Fruit fly (Drosophila melanogaster) whole organism, embryonic: ENCODE data around the gene CCT7.

Experiments
- Asciz ChIP-seq: fragments of 200-800 bp; sonication (Bioruptor generic); optimal IDR thresholded peaks from 2 replicates; lab custom pipeline; 2017; ENCODE audit warnings: missing biosample characterization, mild to moderate bottlenecking, missing genetic modification characterization, missing genetic modification reagents
- Atf-2 ChIP-seq: fragments of 200-800 bp; sonication (Bioruptor generic); optimal IDR thresholded peaks from 2 replicates; lab custom pipeline; 2016; ENCODE audit warnings: missing biosample characterization, missing genetic modification characterization
- Awh ChIP-seq: fragments of 200-800 bp; sonication (Bioruptor generic); IDR thresholded peaks from 2 replicates; pipeline ENCODE4, ENCODE4 v1.3.6; 2022; ENCODE audit warnings: missing biosample characterization, missing genetic modification characterization
- Bteb2 ChIP-seq: fragments of 200-800 bp; sonication (Bioruptor generic); optimal IDR thresholded peaks from 2 replicates; lab custom pipeline; 2016; ENCODE audit warnings: missing biosample characterization, missing genetic modification characterization
- CG10959 ChIP-seq: fragments of 200-800 bp; sonication (Bioruptor generic); IDR thresholded peaks from 2 replicates; pipeline ENCODE4 v1.3.6; 2022; ENCODE audit warnings: missing biosample characterization, missing genetic modification characterization
- CG11398 ChIP-seq: fragments of 200-800 bp; sonication (Bioruptor generic); optimal IDR thresholded peaks from 2 replicates; lab custom pipeline; 2016; ENCODE audit warnings: missing biosample characterization, missing genetic modification characterization
- CG12104 ChIP-seq: fragments of 200-800 bp; sonication (Bioruptor generic); optimal IDR thresholded peaks from 3 replicates; lab custom pipeline; 2016; ENCODE audit warnings: missing biosample characterization, missing genetic modification characterization
- CG12769 ChIP-seq: fragments of 200-800 bp; sonication (Bioruptor generic); optimal IDR thresholded peaks from 2 replicates; lab custom pipeline; 2019; ENCODE audit warnings: missing biosample characterization, mild to moderate bottlenecking, missing genetic modification characterization, moderate library complexity
- CG13287 ChIP-seq: fragments of 200-800 bp; sonication (Bioruptor generic); IDR thresholded peaks from 2 replicates; pipeline ENCODE4 v1.3.6; 2022; ENCODE audit warnings: missing biosample characterization, missing genetic modification characterization; ENCODE audit not compliant: partially characterized antibody
- CG1603 ChIP-seq: fragments of 200-800 bp; sonication (Bioruptor generic); optimal IDR thresholded peaks from 2 replicates; lab custom pipeline; 2019; ENCODE audit warnings: missing biosample characterization, mild to moderate bottlenecking, missing genetic modification characterization, moderate library complexity
- CG2129 ChIP-seq: fragments of 200-800 bp; sonication (Bioruptor generic); IDR thresholded peaks from 2 replicates; pipeline ENCODE4 v1.3.6; 2022; ENCODE audit warnings: missing biosample characterization, missing genetic modification characterization; ENCODE audit not compliant: partially characterized antibody
- CG2889 ChIP-seq: fragments of 200-800 bp; sonication (Bioruptor generic); IDR thresholded peaks from 3 replicates; pipeline ENCODE4 v1.3.6; 2022; ENCODE audit warnings: missing biosample characterization, missing genetic modification characterization
- CG30020 ChIP-seq: fragments of 200-800 bp; optimal IDR thresholded peaks from 2 replicates; lab custom pipeline; 2019; ENCODE audit warnings: missing biosample characterization, mild to moderate bottlenecking, missing genetic modification characterization, moderate library complexity
- CG3163 ChIP-seq: fragments of 200-800 bp; sonication (Bioruptor generic); optimal IDR thresholded peaks from 3 replicates; lab custom pipeline; 2016; ENCODE audit warnings: missing biosample characterization, missing genetic modification characterization
- CG6175 ChIP-seq: fragments of 200-800 bp; sonication (Bioruptor generic); IDR thresholded peaks from 3 replicates; pipeline ENCODE4 v1.3.6; 2022; ENCODE audit warnings: missing biosample characterization, missing genetic modification characterization
- CG7839 ChIP-seq: fragments of 200-800 bp; sonication (Bioruptor generic); optimal IDR thresholded peaks from 3 replicates; lab custom pipeline; 2018; ENCODE audit warnings: missing biosample characterization, mild to moderate bottlenecking, missing genetic modification characterization, moderate library complexity
- CG8765 ChIP-seq: fragments of 200-800 bp; sonication (Bioruptor generic); IDR thresholded peaks from 2 replicates; pipeline ENCODE4 v1.3.6; 2022; ENCODE audit warnings: missing biosample characterization, missing genetic modification characterization
- CG9215 ChIP-seq: fragments of 200-800 bp; sonication (Bioruptor generic); IDR thresholded peaks from 2 replicates; pipeline ENCODE4 v1.3.6; 2022; ENCODE audit warnings: missing biosample characterization, missing genetic modification characterization
- CG9876 ChIP-seq: fragments of 200-800 bp; sonication (Bioruptor generic); optimal IDR thresholded peaks from 2 replicates; lab custom pipeline; 2016; ENCODE audit warnings: missing biosample characterization, missing genetic modification characterization
- CHES-1-like ChIP-seq: fragments of 200-800 bp; sonication (Bioruptor generic); optimal IDR thresholded peaks from 2 replicates; lab custom pipeline; 2016; ENCODE audit warnings: missing biosample characterization, missing genetic modification characterization
- D19B ChIP-seq: fragments of 200-800 bp; sonication (Bioruptor generic); optimal IDR thresholded peaks from 2 replicates; lab custom pipeline; 2017; ENCODE audit warnings: missing biosample characterization, mild to moderate bottlenecking, missing genetic modification characterization
- Dip2 ChIP-seq: fragments of 200-800 bp; sonication (Bioruptor generic); IDR thresholded peaks from 2 replicates; pipeline ENCODE4 v1.3.6; 2022; ENCODE audit warnings: missing biosample characterization, missing genetic modification characterization
- Doc2 ChIP-seq: fragments of 200-800 bp; sonication (Bioruptor generic); IDR thresholded peaks from 2 replicates; pipeline ENCODE4 v1.3.6; 2022; ENCODE audit warnings: missing biosample characterization, missing genetic modification characterization
- Dref ChIP-seq: fragments of 200-800 bp; sonication (Bioruptor generic); IDR thresholded peaks from 2 replicates; pipeline ENCODE4 v1.3.6; 2022; ENCODE audit warnings: missing biosample characterization, missing genetic modification characterization
- E2f2 ChIP-seq: fragments of 200-800 bp; sonication (Bioruptor generic); IDR thresholded peaks from 2 replicates; pipeline ENCODE4 v1.3.6; 2022; ENCODE audit warnings: missing biosample characterization, missing genetic modification characterization
- ERR ChIP-seq: fragments of 200-800 bp; sonication (Bioruptor generic); optimal IDR thresholded peaks from 2 replicates; lab custom pipeline; 2016; ENCODE audit warnings: missing biosample characterization, missing genetic modification characterization
- Hey ChIP-seq: fragments of 200-800 bp; sonication (Bioruptor generic); optimal IDR thresholded peaks from 3 replicates; lab custom pipeline; 2018; ENCODE audit warnings: missing biosample characterization, mild to moderate bottlenecking, missing genetic modification characterization
- Hmr ChIP-seq: fragments of 200-800 bp; sonication (Bioruptor generic); optimal IDR thresholded peaks from 3 replicates; lab custom pipeline; 2017; ENCODE audit warnings: mild to moderate bottlenecking, missing biosample characterization, missing genetic modification reagents, missing genetic modification characterization
- MBD-R2 ChIP-seq: fragments of 200-800 bp; sonication (Bioruptor generic); IDR thresholded peaks from 2 replicates; pipeline ENCODE4 v1.3.6; 2022; ENCODE audit warnings: missing biosample characterization, missing genetic modification characterization
- MESR4 ChIP-seq: fragments of 200-800 bp; sonication (Bioruptor generic); optimal IDR thresholded peaks from 2 replicates; lab custom pipeline; 2018; ENCODE audit warnings: missing biosample characterization, mild to moderate bottlenecking, missing genetic modification characterization, moderate library complexity
- NK7.1 ChIP-seq: fragments of 200-800 bp; sonication (Bioruptor generic); optimal IDR thresholded peaks from 3 replicates; lab custom pipeline; 2016; ENCODE audit warnings: missing biosample characterization, missing genetic modification characterization
- NfI ChIP-seq: fragments of 200-800 bp; sonication (Bioruptor generic); optimal IDR thresholded peaks from 3 replicates; lab custom pipeline; 2018; ENCODE audit warnings: missing biosample characterization, mild to moderate bottlenecking, missing genetic modification characterization, moderate library complexity
- Rfx ChIP-seq: fragments of 200-800 bp; sonication (Bioruptor generic); IDR thresholded peaks from 2 replicates; pipeline ENCODE4 v1.3.6; 2022; ENCODE audit warnings: missing biosample characterization, missing genetic modification characterization
- Stat92E ChIP-seq, 3 experiments: fragments of >200 bp in 2 of 3; fragments of 200-800 bp in 1 of 3; sonication (Bioruptor generic) in 1 of 3; optimal IDR thresholded peaks; 2 replicates each; lab custom pipeline; 2017 to 2019; ENCODE audit warnings: missing biosample characterization in 3 of 3, missing genetic modification characterization in 3 of 3, mild to moderate bottlenecking in 1 of 3, moderate library complexity in 1 of 3
- ato ChIP-seq: fragments of 200-800 bp; sonication (Bioruptor generic); IDR thresholded peaks from 2 replicates; pipeline ENCODE4 v1.3.6; 2022; ENCODE audit warnings: missing biosample characterization, missing genetic modification characterization; ENCODE audit not compliant: partially characterized antibody
- fd3F ChIP-seq: fragments of 200-800 bp; sonication (Bioruptor generic); optimal IDR thresholded peaks from 2 replicates; lab custom pipeline; 2018; ENCODE audit warnings: missing biosample characterization, mild to moderate bottlenecking, missing genetic modification characterization, moderate library complexity
- gfzf ChIP-seq: fragments of 200-800 bp; sonication (Bioruptor generic); optimal IDR thresholded peaks from 2 replicates; lab custom pipeline; 2016; ENCODE audit warnings: missing biosample characterization, mild to moderate bottlenecking, missing genetic modification characterization, moderate library complexity
- hbn ChIP-seq: fragments of 200-800 bp; sonication (Bioruptor generic); IDR thresholded peaks from 2 replicates; pipeline ENCODE4 v1.3.6; 2022; ENCODE audit warnings: missing biosample characterization, missing genetic modification characterization; ENCODE audit not compliant: partially characterized antibody
- kah ChIP-seq: fragments of 200-800 bp; sonication (Bioruptor generic); optimal IDR thresholded peaks from 2 replicates; lab custom pipeline; 2018; ENCODE audit warnings: missing biosample characterization, mild to moderate bottlenecking, missing genetic modification characterization
- luna ChIP-seq: fragments of 200-800 bp; sonication (Bioruptor generic); optimal IDR thresholded peaks from 2 replicates; lab custom pipeline; 2016; ENCODE audit warnings: missing biosample characterization, missing genetic modification characterization
- maf-S ChIP-seq: fragments of 200-800 bp; sonication (Bioruptor generic); optimal IDR thresholded peaks from 2 replicates; lab custom pipeline; 2016; ENCODE audit warnings: missing biosample characterization, missing genetic modification characterization
- pzg ChIP-seq: fragments of 200-800 bp; sonication (Bioruptor generic); optimal IDR thresholded peaks from 3 replicates; lab custom pipeline; 2018; ENCODE audit warnings: missing biosample characterization, mild to moderate bottlenecking, missing genetic modification characterization, moderate library complexity
- row ChIP-seq: fragments of 200-800 bp; sonication (Bioruptor generic); IDR thresholded peaks from 3 replicates; pipeline ENCODE4 v1.3.6; 2022; ENCODE audit warnings: missing biosample characterization, missing genetic modification characterization
- sc ChIP-seq, 3 experiments: fragments of >200 bp in 2 of 3; fragments of 200-800 bp in 1 of 3; sonication (Bioruptor generic) in 1 of 3; optimal IDR thresholded peaks; 2 replicates in 2 of 3; 3 replicates in 1 of 3; lab custom pipeline; 2017; ENCODE audit warnings: mild to moderate bottlenecking in 1 of 3, missing biosample characterization in 1 of 3, missing genetic modification characterization in 1 of 3, missing genetic modification reagents in 1 of 3
- scrt ChIP-seq: fragments of 200-800 bp; sonication (Bioruptor generic); optimal IDR thresholded peaks from 2 replicates; lab custom pipeline; 2018; ENCODE audit warnings: missing biosample characterization, mild to moderate bottlenecking, missing genetic modification characterization, moderate library complexity
- sisA ChIP-seq: fragments of 200-800 bp; sonication (Bioruptor generic); IDR thresholded peaks from 2 replicates; pipeline ENCODE4 v1.3.6; 2022; ENCODE audit warnings: missing biosample characterization, missing genetic modification characterization
- so ChIP-seq: fragments of 200-800 bp; sonication (Bioruptor generic); IDR thresholded peaks from 3 replicates; pipeline ENCODE4 v1.3.6; 2022; ENCODE audit warnings: missing biosample characterization, missing genetic modification characterization
- tin ChIP-seq: fragments of 200-800 bp; sonication (Bioruptor generic); optimal IDR thresholded peaks from 3 replicates; lab custom pipeline; 2016; ENCODE audit warnings: missing biosample characterization, missing genetic modification characterization
- vfl ChIP-seq: fragments of 200-800 bp; sonication (Bioruptor generic); optimal IDR thresholded peaks from 2 replicates; lab custom pipeline; 2016; ENCODE audit warnings: missing biosample characterization, missing genetic modification characterization
- yki ChIP-seq: fragments of >200 bp; optimal IDR thresholded peaks from 3 replicates; lab custom pipeline; 2018

The CCT7 gene

DNA sequence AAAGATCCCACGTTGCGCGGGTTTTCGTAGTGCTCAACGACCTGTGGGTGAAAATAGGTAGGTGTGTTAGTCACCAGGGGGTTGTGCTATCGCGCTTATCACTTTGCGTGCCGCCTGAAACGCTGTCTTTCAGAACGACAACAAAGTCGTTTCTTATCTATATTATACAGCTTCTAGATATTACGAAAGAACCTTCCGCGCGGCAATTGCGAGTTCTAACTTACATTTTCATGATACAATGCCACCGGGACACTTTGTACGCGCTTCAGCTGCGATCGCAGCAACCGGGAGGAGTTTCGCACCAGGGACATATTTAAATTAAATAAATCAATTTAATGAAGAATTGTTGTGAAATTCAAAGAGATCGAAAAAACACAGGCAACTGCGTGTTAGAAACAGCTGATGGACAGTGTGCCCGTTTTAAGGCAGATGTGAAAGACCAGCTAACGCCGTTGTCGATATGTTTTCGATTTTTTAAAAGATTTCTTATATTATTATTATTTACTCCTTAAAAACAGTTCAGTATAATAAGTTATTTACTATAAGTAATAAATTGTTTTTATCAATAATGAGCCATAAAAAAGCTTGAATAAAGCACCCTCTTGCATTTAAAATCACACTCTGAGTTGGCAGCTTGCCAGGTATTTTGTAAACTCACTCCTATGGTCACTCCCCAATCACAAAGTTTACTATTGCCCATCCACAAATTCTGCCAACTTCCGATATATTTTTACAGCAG is 22.6 kb downstream of the CCT7 start, which contains the start of the genes IscU and CG8379 (continued):
- TF ChIP-seq maf-S (GFP tag; lab: Kevin White, UChicago) (no peak), E2f2 (GFP tag; lab: Robert Waterston, UW) (peak; percentile 32; the same call in 1 of the 2 replicates), Awh (GFP tag; lab: Robert Waterston, UW) (no peak), CG9215 (no peak), MESR4 (GFP tag; lab: Kevin White, UChicago) (peak; percentile 71), CG2889 (GFP tag; lab: Robert Waterston, UW) (no peak), CG30020 (tag; lab: Kevin White, UChicago) (peak; percentile 61), D19B (no peak), scrt (GFP tag; lab: Kevin White, UChicago) (no peak), CG12769 (tag; lab: Kevin White, UChicago) (no peak), vfl (GFP tag; lab: Kevin White, UChicago) (no peak), Dip2 (no peak), Bteb2 (GFP tag; lab: Kevin White, UChicago) (no peak), CG1603 (tag; lab: Kevin White, UChicago) (no peak), CG6175 (GFP tag; lab: Robert Waterston, UW) (no peak), Atf-2 (GFP tag; lab: Kevin White, UChicago) (no peak), ERR (GFP tag; lab: Kevin White, UChicago) (no peak), kah (GFP tag; lab: Kevin White, UChicago) (no peak), yki (lab: Kevin White, UChicago) (no peak), CG12104 (GFP tag; lab: Kevin White, UChicago) (no peak), sc (optimal IDR thresholded peaks at IDR 0.05; lab: Kevin White, UChicago) (no peak), sc (GFP tag; optimal IDR thresholded peaks at IDR 0.05; lab: Kevin White, UChicago) (no peak), row (GFP tag; lab: Robert Waterston, UW) (peak; percentile 75), CG8765 (no peak), Doc2 (GFP tag; lab: Robert Waterston, UW) (no peak), Rfx (no peak), Hey (tag; lab: Kevin White, UChicago) (no peak), CG11398 (no peak), Stat92E (GFP tag; optimal IDR thresholded peaks at IDR 0.05; lab: Kevin White, UChicago) (peak in 1 of 3 experiments; percentile 10), MBD-R2 (GFP tag; lab: Robert Waterston, UW) (peak; percentile 77), NfI (GFP tag; lab: Kevin White, UChicago) (no peak), Asciz (GFP tag; lab: Kevin White, UChicago) (no peak), pzg (GFP tag; lab: Kevin White, UChicago) (peak; percentile 68), ato (GFP tag; lab: Robert Waterston, UW) (peak; percentile 15; the same call in 1 of the 2 replicates), CG13287 (GFP tag; lab: Robert Waterston, UW) (peak; percentile 82), CG2129 (peak; percentile 34; the same call in 1 of the 2 replicates), NK7.1 (GFP tag; lab: Kevin White, UChicago) (no peak), CG9876 (GFP tag; lab: Kevin White, UChicago) (no peak), CG3163 (GFP tag; lab: Kevin White, UChicago) (no peak), gfzf (GFP tag; lab: Kevin White, UChicago) (peak; percentile 73), so (no peak), sisA (no peak), CG10959 (GFP tag; lab: Robert Waterston, UW) (no peak), Dref (peak; percentile 50), Hmr (GFP tag; lab: Kevin White, UChicago) (no peak), tin (no peak), CG7839 (no peak), CHES-1-like (GFP tag; lab: Kevin White, UChicago) (no peak), fd3F (GFP tag; lab: Kevin White, UChicago) (no peak), hbn (GFP tag; lab: Robert Waterston, UW) (peak; percentile 69; the same call in 1 of the 2 replicates), luna (GFP tag; lab: Kevin White, UChicago) (no peak)
